Worm (Caenorhabditis elegans): Measurements from ENCODE around the gene srx-44.

- TF ChIP-seq ztf-23 (GFP tag; IDR thresholded peaks at IDR 0.05) (no peak), ztf-29 (GFP tag; IDR thresholded peaks at IDR 0.05) (no peak), med-1 (GFP tag; optimal IDR thresholded peaks at IDR 0.05; ENCODE audit: insufficient read depth) (no peak), klf-2 (GFP tag; conservative IDR thresholded peaks at IDR 0.05) (no peak), cog-1 (tag; optimal IDR thresholded peaks at IDR 0.05) (no peak), ref-1 (GFP tag; conservative IDR thresholded peaks at IDR 0.05) (no peak), flt-1 (GFP tag; IDR thresholded peaks at IDR 0.05) (no peak), tab-1 (GFP tag; IDR thresholded peaks at IDR 0.05) (no peak)
Observed at ce11 chrV:15970820-15971219, 49.3 kb upstream of the srx-44 start.

All from whole organism, midembryonic.